Fruit fly (Drosophila melanogaster): Measurements from ENCODE around the gene CG13073.

dm6 chr3L:16214533-16215207 is 2.4 kb downstream of the CG13073 start:
- TF ChIP-seq CG8478 (optimal IDR thresholded peaks at IDR 0.05) (no peak), CTCF (optimal IDR thresholded peaks at IDR 0.05) (no peak)

Measured in S2 (cell line).